Worm (Caenorhabditis elegans): ENCODE results near the gene ubq-1.

DNA sequence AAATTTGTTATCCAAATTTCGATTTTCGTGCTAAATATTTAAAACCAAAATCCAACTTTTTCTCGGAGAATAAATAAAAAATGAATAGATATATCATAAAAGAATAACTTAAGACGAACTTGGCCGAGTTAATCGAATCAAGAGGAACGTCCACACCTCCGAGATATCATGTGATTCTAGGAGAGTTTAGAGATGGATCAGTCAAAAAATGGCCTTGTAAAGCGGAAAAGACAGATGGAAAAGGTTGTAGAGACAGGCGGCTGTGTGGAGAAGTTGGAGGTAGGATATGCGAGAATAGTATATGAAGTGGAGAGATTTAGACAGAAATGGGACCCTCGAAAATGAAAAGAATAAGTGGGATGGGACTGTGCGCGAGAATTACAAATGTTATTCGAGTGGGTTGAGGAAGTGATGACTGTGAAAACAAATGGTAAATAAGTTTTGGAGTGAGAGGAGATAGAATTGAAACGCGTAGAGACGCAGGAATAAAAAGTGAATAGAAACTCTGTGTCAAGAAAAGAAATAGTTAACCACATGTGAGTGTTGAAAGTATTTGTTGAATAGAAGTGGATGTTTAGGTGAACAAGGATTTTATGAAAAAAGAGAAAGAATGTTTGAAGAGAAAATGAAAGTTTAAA, 42.8 kb downstream of the ubq-1 start:
- TF ChIP-seq T22C8.4 (GFP tag; IDR thresholded peaks at IDR 0.05) (no peak), tab-1 (GFP tag; IDR thresholded peaks at IDR 0.05) (no peak)

All from whole organism, midembryonic.